Worm (Caenorhabditis elegans): ENCODE data around the gene Y47D7A.2.

The Y47D7A.2 gene

ce11 chrV:4419767-4420322, at the start of gene Y47D7A.2, which contains the start of gene Y47D7A.7:
Gene Y47D7A.2, plus strand, starts transcription at chrV:4420272.
Gene Y47D7A.7, minus strand, starts transcription at chrV:4419867.
- TF ChIP-seq unc-62 (GFP tag; optimal IDR thresholded peaks at IDR 0.05) = no peak

- TF ChIP-seq unc-62 (GFP tag; optimal IDR thresholded peaks at IDR 0.05) = no peak
These were observed 49.6 kb upstream of the Y47D7A.2 start for ce11 chrV:4370515-4370914.

ce11 chrV:4371309-4371933, 48.7 kb upstream of the Y47D7A.2 start, which contains the start of the genes gmpr-1 and fipp-1:
Gene gmpr-1, minus strand, starts transcription at chrV:4371383.
Gene fipp-1, plus strand, starts transcription at chrV:4371807.
- TF ChIP-seq unc-62 (GFP tag; optimal IDR thresholded peaks at IDR 0.05) = no peak

ce11 chrV:4372986-4373385, 47.1 kb upstream of the Y47D7A.2 start:
- no peak for TF ChIP-seq unc-62 (GFP tag; optimal IDR thresholded peaks at IDR 0.05)

- TF ChIP-seq unc-62 (GFP tag; optimal IDR thresholded peaks at IDR 0.05) = no peak
These were observed 46.4 kb upstream of the Y47D7A.2 start for ce11 chrV:4373656-4374055.

ce11 chrV:4374625-4375024, 45.4 kb upstream of the Y47D7A.2 start, which contains the start of gene neg-1:
Gene neg-1, minus strand, starts transcription at chrV:4374874.
- no peak for TF ChIP-seq unc-62 (GFP tag; optimal IDR thresholded peaks at IDR 0.05)

ce11 chrV:4375807-4376564, 44.1 kb upstream of the Y47D7A.2 start, which contains the start of gene F32D1.7:
Gene F32D1.7, minus strand, starts transcription at chrV:4376173.
- no peak for TF ChIP-seq unc-62 (GFP tag; optimal IDR thresholded peaks at IDR 0.05)

- TF ChIP-seq unc-62 (GFP tag; optimal IDR thresholded peaks at IDR 0.05) = no peak
These were observed 42.5 kb upstream of the Y47D7A.2 start, which contains the start of gene F32D1.8 for ce11 chrV:4377622-4378021. Gene F32D1.8, minus strand, starts transcription at chrV:4377722.

ce11 chrV:4382298-4382697, 37.8 kb upstream of the Y47D7A.2 start, which contains the start of gene F13A2.1:
Gene F13A2.1, minus strand, starts transcription at chrV:4382398.
- no peak for TF ChIP-seq unc-62 (GFP tag; optimal IDR thresholded peaks at IDR 0.05)

ce11 chrV:4384482-4384881, 35.6 kb upstream of the Y47D7A.2 start, which contains the start of gene F13A2.2:
Gene F13A2.2, minus strand, starts transcription at chrV:4384582.
- no peak for TF ChIP-seq unc-62 (GFP tag; optimal IDR thresholded peaks at IDR 0.05)

ce11 chrV:4386173-4386572, 33.9 kb upstream of the Y47D7A.2 start, which contains the start of gene F13A2.10:
Gene F13A2.10, minus strand, starts transcription at chrV:4386273.
- TF ChIP-seq unc-62 (GFP tag; optimal IDR thresholded peaks at IDR 0.05) = no peak

ce11 chrV:4387402-4387801, 32.7 kb upstream of the Y47D7A.2 start, which contains the start of gene F13A2.9:
Gene F13A2.9, minus strand, starts transcription at chrV:4387502.
- TF ChIP-seq unc-62 (GFP tag; optimal IDR thresholded peaks at IDR 0.05) = no peak

- TF ChIP-seq unc-62 (GFP tag; optimal IDR thresholded peaks at IDR 0.05) = no peak
These were observed 32.2 kb upstream of the Y47D7A.2 start for ce11 chrV:4387916-4388315.

- no peak for TF ChIP-seq unc-62 (GFP tag; optimal IDR thresholded peaks at IDR 0.05)
These were observed 23.8 kb upstream of the Y47D7A.2 start, which contains the start of gene F13A2.3 for ce11 chrV:4396257-4396656. Gene F13A2.3, minus strand, starts transcription at chrV:4396357.

ce11 chrV:4398127-4398526, 21.9 kb upstream of the Y47D7A.2 start:
- TF ChIP-seq unc-62 (GFP tag; optimal IDR thresholded peaks at IDR 0.05) = no peak

- no peak for TF ChIP-seq unc-62 (GFP tag; optimal IDR thresholded peaks at IDR 0.05)
These were observed 21.2 kb upstream of the Y47D7A.2 start for ce11 chrV:4398884-4399283.
